Fruit fly (Drosophila melanogaster) whole organism, embryonic: ENCODE measurements around the gene Col4a1.

ENCODE experiments used
- Adf1 ChIP-seq: fragments of 200-800 bp; sonication (Bioruptor generic); IDR thresholded peaks from 2 replicates; pipeline ENCODE4 v1.3.6; 2022; ENCODE audit warnings: missing biosample characterization, missing genetic modification characterization
- B-H2 ChIP-seq: fragments of 200-800 bp; sonication (Bioruptor generic); optimal IDR thresholded peaks from 2 replicates; lab custom pipeline; 2018; ENCODE audit warnings: missing biosample characterization, mild to moderate bottlenecking, missing genetic modification characterization
- BtbVII ChIP-seq: fragments of 200-800 bp; sonication (Bioruptor generic); optimal IDR thresholded peaks from 3 replicates; lab custom pipeline; 2017; ENCODE audit warnings: missing biosample characterization, mild to moderate bottlenecking, missing genetic modification characterization
- CG10366 ChIP-seq: fragments of 200-800 bp; sonication (Bioruptor generic); IDR thresholded peaks from 2 replicates; pipeline ENCODE4 v1.3.6; 2022; ENCODE audit warnings: missing biosample characterization, missing genetic modification characterization
- CG11247 ChIP-seq: fragments of 200-800 bp; sonication (Bioruptor generic); IDR thresholded peaks from 2 replicates; pipeline ENCODE4 v1.3.6; 2022; ENCODE audit warnings: missing biosample characterization, missing genetic modification characterization
- CG11398 ChIP-seq: fragments of 200-800 bp; sonication (Bioruptor generic); optimal IDR thresholded peaks from 2 replicates; lab custom pipeline; 2016; ENCODE audit warnings: missing biosample characterization, missing genetic modification characterization
- CG11695 ChIP-seq: fragments of 200-800 bp; sonication (Bioruptor generic); IDR thresholded peaks from 3 replicates; pipeline ENCODE4 v1.3.6; 2022; ENCODE audit warnings: missing biosample characterization, missing genetic modification characterization
- CG11696 ChIP-seq: fragments of 200-800 bp; sonication (Bioruptor generic); IDR thresholded peaks from 2 replicates; pipeline ENCODE4 v1.3.6; 2022; ENCODE audit warnings: missing biosample characterization, missing genetic modification characterization
- CG11723 ChIP-seq: fragments of 200-800 bp; sonication (Bioruptor generic); optimal IDR thresholded peaks from 2 replicates; lab custom pipeline; 2017; ENCODE audit warnings: missing biosample characterization, mild to moderate bottlenecking, missing genetic modification characterization
- CG12104 ChIP-seq: fragments of 200-800 bp; sonication (Bioruptor generic); optimal IDR thresholded peaks from 3 replicates; lab custom pipeline; 2016; ENCODE audit warnings: missing biosample characterization, missing genetic modification characterization
- CG15269 ChIP-seq: fragments of 200-800 bp; sonication (Bioruptor generic); optimal IDR thresholded peaks from 2 replicates; lab custom pipeline; 2018; ENCODE audit warnings: missing biosample characterization, mild to moderate bottlenecking, missing genetic modification characterization, moderate library complexity
- CG30431 ChIP-seq: fragments of 200-800 bp; sonication (Bioruptor generic); optimal IDR thresholded peaks from 2 replicates; lab custom pipeline; 2017; ENCODE audit warnings: missing biosample characterization, missing genetic modification characterization
- CG31365 ChIP-seq: fragments of 200-800 bp; sonication (Bioruptor generic); optimal IDR thresholded peaks from 2 replicates; lab custom pipeline; 2018; ENCODE audit warnings: missing biosample characterization, mild to moderate bottlenecking, missing genetic modification characterization
- CG4282 ChIP-seq: fragments of 200-800 bp; sonication (Bioruptor generic); optimal IDR thresholded peaks from 2 replicates; lab custom pipeline; 2016; ENCODE audit warnings: missing biosample characterization, missing genetic modification characterization
- CG4707 ChIP-seq: fragments of 200-800 bp; sonication (Bioruptor generic); optimal IDR thresholded peaks from 2 replicates; lab custom pipeline; 2018; ENCODE audit warnings: missing biosample characterization, mild to moderate bottlenecking, missing genetic modification characterization, moderate library complexity
- CG4730 ChIP-seq: fragments of 200-800 bp; sonication (Bioruptor generic); IDR thresholded peaks from 2 replicates; pipeline ENCODE4 v1.3.6; 2022; ENCODE audit warnings: missing biosample characterization, missing genetic modification characterization
- CG5245 ChIP-seq: fragments of 200-800 bp; sonication (Bioruptor generic); optimal IDR thresholded peaks from 3 replicates; lab custom pipeline; 2016; ENCODE audit warnings: missing biosample characterization, missing genetic modification characterization
- CG6254 ChIP-seq: fragments of 200-800 bp; sonication (Bioruptor generic); optimal IDR thresholded peaks from 3 replicates; lab custom pipeline; 2017; ENCODE audit warnings: mild to moderate bottlenecking, missing biosample characterization, missing genetic modification reagents, missing genetic modification characterization
- CG6791 ChIP-seq: fragments of 200-800 bp; sonication (Bioruptor generic); IDR thresholded peaks from 3 replicates; pipeline ENCODE4 v1.3.6; 2022; ENCODE audit warnings: missing biosample characterization, missing genetic modification characterization; ENCODE audit not compliant: partially characterized antibody
- E2f1 ChIP-seq: fragments of 200-800 bp; sonication (Bioruptor generic); IDR thresholded peaks from 2 replicates; pipeline ENCODE4 v1.3.6; 2022; ENCODE audit warnings: missing biosample characterization, missing genetic modification characterization
- Ets65A ChIP-seq: fragments of 200-800 bp; sonication (Bioruptor generic); peaks from one replicate; lab custom pipeline; 2016; ENCODE audit warnings: missing biosample characterization, missing genetic modification characterization
- Ets97D ChIP-seq: fragments of 200-800 bp; sonication (Bioruptor generic); optimal IDR thresholded peaks from 3 replicates; lab custom pipeline; 2016; ENCODE audit warnings: missing biosample characterization, missing genetic modification characterization
- Hmx ChIP-seq: fragments of 200-800 bp; sonication (Bioruptor generic); optimal IDR thresholded peaks from 2 replicates; lab custom pipeline; 2016; ENCODE audit warnings: missing biosample characterization, missing genetic modification characterization
- Hr51 ChIP-seq, 2 experiments: fragments of 200-800 bp; sonication (Bioruptor generic); optimal IDR thresholded peaks; 2 replicates in 1 of 2; 3 replicates in 1 of 2; lab custom pipeline; 2016 to 2018; ENCODE audit warnings: missing biosample characterization in 2 of 2, missing genetic modification characterization in 2 of 2, mild to moderate bottlenecking in 1 of 2, moderate library complexity in 1 of 2
- MBD-R2 ChIP-seq: fragments of 200-800 bp; sonication (Bioruptor generic); IDR thresholded peaks from 2 replicates; pipeline ENCODE4 v1.3.6; 2022; ENCODE audit warnings: missing biosample characterization, missing genetic modification characterization
- Oaz ChIP-seq: fragments of 200-800 bp; sonication (Bioruptor generic); IDR thresholded peaks from 2 replicates; pipeline ENCODE4 v1.3.6; 2022; ENCODE audit warnings: missing biosample characterization, missing genetic modification characterization
- Opbp ChIP-seq: fragments of 200-800 bp; sonication (Bioruptor generic); IDR thresholded peaks from 3 replicates; pipeline ENCODE4 v1.3.6; 2022; ENCODE audit warnings: missing biosample characterization, missing genetic modification characterization; ENCODE audit not compliant: partially characterized antibody
- Scr ChIP-seq: fragments of 200-800 bp; sonication (Bioruptor generic); IDR thresholded peaks from 2 replicates; pipeline ENCODE4 v1.3.6; 2022; ENCODE audit warnings: missing biosample characterization, missing genetic modification characterization; ENCODE audit not compliant: partially characterized antibody
- Sry-δ ChIP-seq: fragments of 200-800 bp; sonication (Bioruptor generic); optimal IDR thresholded peaks from 2 replicates; lab custom pipeline; 2016; ENCODE audit warnings: missing biosample characterization, missing genetic modification characterization
- aop ChIP-seq: fragments of 200-800 bp; sonication (Bioruptor generic); IDR thresholded peaks from 2 replicates; pipeline ENCODE4 v1.3.6; 2022; ENCODE audit warnings: missing biosample characterization, missing genetic modification characterization
- ap ChIP-seq: fragments of 200-800 bp; sonication (Bioruptor generic); IDR thresholded peaks from 2 replicates; pipeline ENCODE4 v1.3.6; 2022; ENCODE audit warnings: missing biosample characterization, missing genetic modification characterization
- ash1 ChIP-seq: fragments of 200-800 bp; sonication (Bioruptor generic); optimal IDR thresholded peaks from 2 replicates; lab custom pipeline; 2018; ENCODE audit warnings: missing biosample characterization, mild to moderate bottlenecking, missing genetic modification characterization
- br ChIP-seq: fragments of >200 bp; optimal IDR thresholded peaks from 2 replicates; lab custom pipeline; 2017
- crp ChIP-seq, 2 experiments: fragments of 200-800 bp; sonication (Bioruptor generic); optimal IDR thresholded peaks; 2 replicates in 1 of 2; 3 replicates in 1 of 2; lab custom pipeline; 2017; ENCODE audit warnings: missing biosample characterization in 2 of 2, missing genetic modification characterization in 2 of 2, mild to moderate bottlenecking in 1 of 2, moderate library complexity in 1 of 2
- gcm2 ChIP-seq: fragments of 200-800 bp; sonication (Bioruptor generic); optimal IDR thresholded peaks from 2 replicates; lab custom pipeline; 2016; ENCODE audit warnings: missing biosample characterization, missing genetic modification characterization
- gfzf ChIP-seq: fragments of 200-800 bp; sonication (Bioruptor generic); optimal IDR thresholded peaks from 2 replicates; lab custom pipeline; 2016; ENCODE audit warnings: missing biosample characterization, mild to moderate bottlenecking, missing genetic modification characterization, moderate library complexity
- ham ChIP-seq: fragments of 200-800 bp; sonication (Bioruptor generic); IDR thresholded peaks from 2 replicates; pipeline ENCODE4 v1.3.6; 2022; ENCODE audit warnings: missing biosample characterization, missing genetic modification characterization
- jumu ChIP-seq: fragments of 200-800 bp; sonication (Bioruptor generic); optimal IDR thresholded peaks from 3 replicates; lab custom pipeline; 2016; ENCODE audit warnings: missing biosample characterization, missing genetic modification characterization
- lilli ChIP-seq: fragments of 200-800 bp; sonication (Bioruptor generic); optimal IDR thresholded peaks from 3 replicates; lab custom pipeline; 2016; ENCODE audit warnings: missing biosample characterization, missing genetic modification characterization
- lmd ChIP-seq: fragments of 200-800 bp; sonication (Bioruptor generic); IDR thresholded peaks from 2 replicates; pipeline ENCODE4 v1.3.6; 2022; ENCODE audit warnings: missing biosample characterization, missing genetic modification characterization
- lov ChIP-seq, 2 experiments: fragments of 200-800 bp in 1 of 2; fragments of >200 bp in 1 of 2; sonication (Bioruptor generic) in 1 of 2; IDR thresholded peaks in 1 of 2; optimal IDR thresholded peaks in 1 of 2; 2 replicates in 1 of 2; 3 replicates in 1 of 2; pipeline versions ENCODE4 v1.3.6 to Lab custom; 2017 to 2022; ENCODE audit warnings: missing biosample characterization in 1 of 2, missing genetic modification characterization in 1 of 2
- mam ChIP-seq: fragments of 200-800 bp; sonication (Bioruptor generic); optimal IDR thresholded peaks from 3 replicates; lab custom pipeline; 2016; ENCODE audit warnings: missing biosample characterization, missing genetic modification characterization
- onecut ChIP-seq: fragments of 200-800 bp; sonication (Bioruptor generic); IDR thresholded peaks from 2 replicates; pipeline ENCODE4 v1.3.6; 2022; ENCODE audit warnings: missing biosample characterization, missing genetic modification characterization
- scrt ChIP-seq: fragments of 200-800 bp; sonication (Bioruptor generic); optimal IDR thresholded peaks from 2 replicates; lab custom pipeline; 2018; ENCODE audit warnings: missing biosample characterization, mild to moderate bottlenecking, missing genetic modification characterization, moderate library complexity
- sens ChIP-seq: fragments of 200-800 bp; sonication (Bioruptor generic); peaks from one replicate; lab custom pipeline; 2016; ENCODE audit warnings: missing biosample characterization, missing genetic modification characterization
- sob ChIP-seq: fragments of 200-800 bp; sonication (Bioruptor generic); IDR thresholded peaks from 2 replicates; pipeline ENCODE4 v1.3.6; 2022; ENCODE audit warnings: missing biosample characterization, missing genetic modification characterization
- tio ChIP-seq: fragments of 200-800 bp; sonication (Bioruptor generic); optimal IDR thresholded peaks from 2 replicates; lab custom pipeline; 2017; ENCODE audit warnings: missing biosample characterization, missing genetic modification characterization, inconsistent platforms
- trem ChIP-seq: fragments of 200-800 bp; optimal IDR thresholded peaks from 3 replicates; lab custom pipeline; 2019; ENCODE audit warnings: missing biosample characterization, mild to moderate bottlenecking, missing genetic modification characterization, moderate library complexity
- zfh2 ChIP-seq: fragments of 200-800 bp; sonication (Bioruptor generic); optimal IDR thresholded peaks from 2 replicates; lab custom pipeline; 2016; ENCODE audit warnings: missing biosample characterization, missing genetic modification characterization

The Col4a1 gene

DNA sequence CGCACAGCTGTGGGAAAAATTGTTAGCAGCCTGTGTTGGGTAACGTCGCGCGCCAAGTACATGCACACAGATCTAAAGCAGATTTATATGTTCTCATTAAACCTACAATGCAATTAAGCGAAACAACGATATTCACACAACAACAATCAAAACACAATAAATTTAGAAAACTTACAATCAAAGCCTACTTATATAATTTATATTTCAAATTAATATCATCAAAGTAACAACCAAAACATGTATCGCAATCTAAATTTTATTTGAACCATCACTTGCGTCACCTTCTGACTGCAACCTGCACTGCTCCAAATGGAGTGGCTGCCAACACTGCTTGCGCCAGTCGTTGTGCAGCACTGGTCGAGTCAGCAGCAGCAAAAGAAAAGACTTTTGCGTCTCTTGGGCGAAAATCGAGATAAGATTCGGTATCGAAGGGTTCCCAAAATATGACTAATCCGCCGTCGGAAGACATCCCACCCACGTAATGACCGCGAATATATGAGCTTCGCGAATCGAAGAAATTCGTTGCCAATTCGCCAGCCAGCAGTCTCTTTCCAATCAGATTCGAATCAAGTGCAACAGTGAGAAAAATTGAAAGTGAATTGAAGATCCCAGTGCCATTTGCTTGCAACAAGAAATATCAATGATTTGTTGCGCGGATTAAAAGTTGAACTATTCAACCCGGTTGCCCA lies 48.0 kb upstream of the Col4a1 start, which contains the start of the genes CG8892 and CG34126 (continued):
- TF ChIP-seq CG30431 (GFP tag; lab: Kevin White, UChicago) (peak; percentile 98), Hmx (peak; percentile 94), BtbVII (GFP tag; lab: Kevin White, UChicago) (peak; percentile 97), gcm2 (GFP tag; lab: Kevin White, UChicago) (peak; percentile 93), Ets97D (GFP tag; lab: Kevin White, UChicago) (peak; percentile 92), CG5245 (GFP tag; lab: Kevin White, UChicago) (peak; percentile 96), E2f1 (GFP tag; lab: Robert Waterston, UW) (peak; percentile 94), ham (peak; percentile 87), CG6254 (GFP tag; lab: Kevin White, UChicago) (peak; percentile 89), CG4282 (GFP tag; lab: Kevin White, UChicago) (peak; percentile 88), CG11696 (GFP tag; lab: Robert Waterston, UW) (peak; percentile 78), zfh2 (GFP tag; lab: Kevin White, UChicago) (peak; percentile 98), lmd (GFP tag; lab: Robert Waterston, UW) (peak; percentile 97), aop (GFP tag; lab: Robert Waterston, UW) (peak; percentile 72; the same call in 1 of the 2 replicates), jumu (GFP tag; lab: Kevin White, UChicago) (peak; percentile 98), ap (peak; percentile 85), CG11398 (GFP tag; lab: Kevin White, UChicago) (peak; percentile 82), B-H2 (GFP tag; lab: Kevin White, UChicago) (peak; percentile 96), Oaz (GFP tag; lab: Robert Waterston, UW) (peak; percentile 90)
- TF ChIP-seq, all 482 proteins: peak for 448

DNA sequence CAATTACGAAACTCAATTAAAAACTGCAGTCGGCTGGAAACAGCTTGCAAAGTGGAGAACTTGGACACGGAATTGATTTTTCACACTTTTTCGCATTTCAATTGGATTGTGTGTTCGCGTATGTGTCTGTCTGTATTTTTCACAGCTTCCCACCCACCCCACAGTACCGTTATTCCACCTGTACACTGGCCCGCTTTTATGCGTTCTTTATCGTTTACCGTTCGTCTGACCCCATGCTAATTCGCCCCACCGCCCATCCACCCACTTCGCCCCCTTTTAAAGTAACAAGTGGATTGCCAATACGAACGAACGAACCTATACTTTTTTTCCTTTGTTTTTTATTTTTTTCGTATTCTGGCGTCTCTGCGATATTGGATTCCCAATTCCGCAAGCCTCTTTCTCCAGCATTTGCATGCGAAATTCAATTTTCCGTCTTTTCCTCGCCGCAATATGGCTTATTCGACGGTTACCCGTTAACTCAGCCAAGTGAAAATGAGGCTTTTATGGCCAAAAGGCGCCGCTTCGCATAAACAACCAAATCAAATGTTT lies 47.2 kb upstream of the Col4a1 start:
- no peak for TF ChIP-seq lilli
- no peak for TF ChIP-seq CG15269 (tag; lab: Kevin White, UChicago)
- TF ChIP-seq lov (optimal IDR thresholded peaks at IDR 0.05; lab: Kevin White, UChicago) = no peak
- 0 out of 3 replicates have a peak, but pooled peaks have one; percentile 42 for TF ChIP-seq lov (GFP tag; IDR thresholded peaks at IDR 0.05; lab: Robert Waterston, UW)
- no peak for TF ChIP-seq CG12104 (GFP tag; lab: Kevin White, UChicago)
- peak; percentile 60 for TF ChIP-seq onecut (GFP tag; lab: Robert Waterston, UW)
- TF ChIP-seq Hr51 (GFP tag; optimal IDR thresholded peaks at IDR 0.05; lab: Kevin White, UChicago) = no peak
- TF ChIP-seq jumu (GFP tag; lab: Kevin White, UChicago) = no peak
- TF ChIP-seq sens = peak; percentile 61
- TF ChIP-seq br (lab: Kevin White, UChicago) = no peak
- TF ChIP-seq CG10366 (GFP tag; lab: Robert Waterston, UW) = no peak
- TF ChIP-seq crp (GFP tag; optimal IDR thresholded peaks at IDR 0.05; lab: Kevin White, UChicago) = no peak
- TF ChIP-seq sob (GFP tag; lab: Robert Waterston, UW) = no peak
- TF ChIP-seq tio = no peak
- TF ChIP-seq CG11695 (GFP tag; lab: Robert Waterston, UW) = no peak
- TF ChIP-seq ash1 (GFP tag; lab: Kevin White, UChicago) = no peak
- no peak for TF ChIP-seq CG4730 (GFP tag; lab: Robert Waterston, UW)
- TF ChIP-seq mam (GFP tag; lab: Kevin White, UChicago) = no peak
- TF ChIP-seq Oaz (GFP tag; lab: Robert Waterston, UW) = no peak
- no peak for TF ChIP-seq Opbp
- no peak for TF ChIP-seq Scr (GFP tag; lab: Robert Waterston, UW)
- TF ChIP-seq CG31365 (tag; lab: Kevin White, UChicago) = no peak
- no peak for TF ChIP-seq CG6791 (GFP tag; lab: Robert Waterston, UW)
- TF ChIP-seq scrt (GFP tag; lab: Kevin White, UChicago) = peak; percentile 58
- TF ChIP-seq Adf1 (GFP tag; lab: Robert Waterston, UW) = no peak
- TF ChIP-seq Sry-δ (GFP tag; lab: Kevin White, UChicago) = no peak
- TF ChIP-seq MBD-R2 (GFP tag; lab: Robert Waterston, UW) = no peak
- no peak for TF ChIP-seq trem
- no peak for TF ChIP-seq CG4707 (GFP tag; lab: Kevin White, UChicago)
- TF ChIP-seq CG11247 (GFP tag; lab: Robert Waterston, UW) = no peak
- TF ChIP-seq gfzf = no peak
- no peak for TF ChIP-seq CG11723 (GFP tag; lab: Kevin White, UChicago)
- peak; percentile 88 for TF ChIP-seq Ets65A (GFP tag; lab: Kevin White, UChicago)
